Fruit fly (Drosophila melanogaster): ENCODE data around the gene MED14.

dm6 chr3L:628654-629285, 35.7 kb downstream of the MED14 start:
- no peak for TF ChIP-seq psq (optimal IDR thresholded peaks at IDR 0.05)
- no peak for TF ChIP-seq h (optimal IDR thresholded peaks at IDR 0.05)
- TF ChIP-seq insv (optimal IDR thresholded peaks at IDR 0.05) = no peak
- TF ChIP-seq ttk (optimal IDR thresholded peaks at IDR 0.05) = no peak
